Worm (Caenorhabditis elegans) whole organism, midembryonic: ENCODE data around the gene T09A12.1.

ENCODE experiments used
- T22C8.4 ChIP-seq: fragments of 200-800 bp; sonication (Bioruptor generic); IDR thresholded peaks from 2 replicates; pipeline ENCODE4 v1.3.6; 2022; ENCODE audit warnings: missing genetic modification characterization, missing compliant biosample characterization
- cog-1 ChIP-seq: sonication (generic microtip); optimal IDR thresholded peaks from 2 replicates; lab custom pipeline; 2016; ENCODE audit warnings: missing genetic modification characterization, missing compliant biosample characterization
- flt-1 ChIP-seq: fragments of 200-800 bp; sonication (Bioruptor generic); IDR thresholded peaks from 2 replicates; pipeline ENCODE4 v1.3.6; 2022; ENCODE audit warnings: missing genetic modification characterization, missing compliant biosample characterization
- klf-2 ChIP-seq: fragments of 200-800 bp; sonication (Bioruptor generic); conservative IDR thresholded peaks from 2 replicates; pipeline ENCODE4 v1.3.6; 2022; ENCODE audit warnings: missing genetic modification reagents, missing genetic modification characterization, missing compliant biosample characterization
- med-1 ChIP-seq: sonication (generic microtip); optimal IDR thresholded peaks from 2 replicates; lab custom pipeline; 2017; ENCODE audit warnings: missing genetic modification characterization, mild to moderate bottlenecking, missing compliant biosample characterization, antibody characterized with exemption, missing genetic modification reagents; ENCODE audit not compliant: insufficient read depth
- ref-1 ChIP-seq: fragments of 200-800 bp; sonication (Bioruptor generic); conservative IDR thresholded peaks from 2 replicates; pipeline ENCODE4 v1.3.6; 2022; ENCODE audit warnings: missing genetic modification reagents, missing genetic modification characterization, missing compliant biosample characterization
- tab-1 ChIP-seq: fragments of 200-800 bp; sonication (Bioruptor generic); IDR thresholded peaks from 2 replicates; pipeline ENCODE4 v1.3.6; 2022; ENCODE audit warnings: missing genetic modification characterization, missing compliant biosample characterization
- ztf-23 ChIP-seq: fragments of 200-800 bp; sonication (Bioruptor generic); IDR thresholded peaks from 2 replicates; pipeline ENCODE4 v1.3.6; 2022; ENCODE audit warnings: missing genetic modification reagents, missing genetic modification characterization, missing compliant biosample characterization
- ztf-29 ChIP-seq: fragments of 200-800 bp; sonication (Bioruptor generic); IDR thresholded peaks from 2 replicates; pipeline ENCODE4 v1.3.6; 2022; ENCODE audit warnings: missing genetic modification reagents, missing genetic modification characterization, missing compliant biosample characterization

Gene T09A12.1

ce11 chrIV:8254193-8254592 lies 10.0 kb downstream of the T09A12.1 start:
- no peak for TF ChIP-seq tab-1 (GFP tag; lab: Robert Waterston, UW)
- no peak for TF ChIP-seq med-1 (GFP tag; lab: Kevin White, UChicago)
- no peak for TF ChIP-seq cog-1
- TF ChIP-seq klf-2 = no peak
- no peak for TF ChIP-seq T22C8.4 (GFP tag; lab: Robert Waterston, UW)
- no peak for TF ChIP-seq ztf-29
- no peak for TF ChIP-seq flt-1

ce11 chrIV:8255221-8255620 lies 11.0 kb downstream of the T09A12.1 start:
- no peak for TF ChIP-seq ztf-23

ce11 chrIV:8259904-8260303 lies 15.7 kb downstream of the T09A12.1 start, which contains the start of gene K07H8.7:
Gene K07H8.7, minus strand, starts transcription at chrIV:8260004.
- TF ChIP-seq tab-1 (GFP tag; lab: Robert Waterston, UW) = no peak
- TF ChIP-seq ref-1 (GFP tag; lab: Robert Waterston, UW) = no peak
- no peak for TF ChIP-seq cog-1
- no peak for TF ChIP-seq T22C8.4 (GFP tag; lab: Robert Waterston, UW)
- no peak for TF ChIP-seq ztf-29
- no peak for TF ChIP-seq med-1 (GFP tag; lab: Kevin White, UChicago)
- TF ChIP-seq flt-1 = no peak
- no peak for TF ChIP-seq klf-2
- no peak for TF ChIP-seq ztf-23

- TF ChIP-seq ztf-29 (no peak), ztf-23 (no peak), ref-1 (GFP tag; lab: Robert Waterston, UW) (no peak), flt-1 (no peak), tab-1 (GFP tag; lab: Robert Waterston, UW) (no peak), med-1 (GFP tag; lab: Kevin White, UChicago) (no peak), cog-1 (no peak), klf-2 (no peak), T22C8.4 (GFP tag; lab: Robert Waterston, UW) (no peak)
Measured at ce11 chrIV:8260848-8261638, 16.8 kb downstream of the T09A12.1 start, which contains the start of gene vit-6. Gene vit-6, plus strand, starts transcription at chrIV:8261157.

ce11 chrIV:8262671-8263070 lies 18.5 kb downstream of the T09A12.1 start:
- TF ChIP-seq ztf-23 = no peak
- no peak for TF ChIP-seq cog-1
- no peak for TF ChIP-seq ztf-29
- no peak for TF ChIP-seq med-1 (GFP tag; lab: Kevin White, UChicago)
- TF ChIP-seq T22C8.4 (GFP tag; lab: Robert Waterston, UW) = no peak
- no peak for TF ChIP-seq ref-1 (GFP tag; lab: Robert Waterston, UW)
- TF ChIP-seq flt-1 = no peak
- no peak for TF ChIP-seq klf-2
- TF ChIP-seq tab-1 (GFP tag; lab: Robert Waterston, UW) = no peak

ce11 chrIV:8266024-8266949 lies 22.1 kb downstream of the T09A12.1 start:
- TF ChIP-seq tab-1 (GFP tag; lab: Robert Waterston, UW) = no peak
- TF ChIP-seq ztf-29 = no peak
- no peak for TF ChIP-seq klf-2

- TF ChIP-seq tab-1 (GFP tag; lab: Robert Waterston, UW) = no peak
- no peak for TF ChIP-seq ztf-29
- TF ChIP-seq flt-1 = no peak
- TF ChIP-seq ref-1 (GFP tag; lab: Robert Waterston, UW) = no peak
- no peak for TF ChIP-seq T22C8.4 (GFP tag; lab: Robert Waterston, UW)
- TF ChIP-seq med-1 (GFP tag; lab: Kevin White, UChicago) = no peak
- TF ChIP-seq klf-2 = no peak
- TF ChIP-seq cog-1 = no peak
- no peak for TF ChIP-seq ztf-23
Measured at ce11 chrIV:8268024-8268423, 23.8 kb downstream of the T09A12.1 start, which contains the start of the genes K07H8.5 and K07H8.8. Gene K07H8.5, plus strand, starts transcription at chrIV:8268324. Gene K07H8.8, minus strand, starts transcription at chrIV:8268412.

ce11 chrIV:8273334-8273733 lies 29.1 kb downstream of the T09A12.1 start:
- TF ChIP-seq ztf-29 (no peak), T22C8.4 (GFP tag; lab: Robert Waterston, UW) (no peak), med-1 (GFP tag; lab: Kevin White, UChicago) (no peak), flt-1 (no peak), ref-1 (GFP tag; lab: Robert Waterston, UW) (no peak)

ce11 chrIV:8275232-8275631 lies 31.0 kb downstream of the T09A12.1 start, which contains the start of gene K07H8.11:
Gene K07H8.11, minus strand, starts transcription at chrIV:8275332.
- no peak for TF ChIP-seq ztf-23
- no peak for TF ChIP-seq klf-2
- no peak for TF ChIP-seq flt-1
- TF ChIP-seq tab-1 (GFP tag; lab: Robert Waterston, UW) = no peak
- no peak for TF ChIP-seq ztf-29
- TF ChIP-seq T22C8.4 (GFP tag; lab: Robert Waterston, UW) = no peak
- no peak for TF ChIP-seq med-1 (GFP tag; lab: Kevin White, UChicago)
- TF ChIP-seq ref-1 (GFP tag; lab: Robert Waterston, UW) = no peak
- no peak for TF ChIP-seq cog-1

- no peak for TF ChIP-seq ztf-23
- TF ChIP-seq T22C8.4 (GFP tag; lab: Robert Waterston, UW) = no peak
- no peak for TF ChIP-seq ref-1 (GFP tag; lab: Robert Waterston, UW)
- TF ChIP-seq tab-1 (GFP tag; lab: Robert Waterston, UW) = no peak
- TF ChIP-seq ztf-29 = no peak
- TF ChIP-seq klf-2 = no peak
- no peak for TF ChIP-seq cog-1
- TF ChIP-seq med-1 (GFP tag; lab: Kevin White, UChicago) = no peak
- TF ChIP-seq flt-1 = no peak
Measured at ce11 chrIV:8276609-8277008, 32.4 kb downstream of the T09A12.1 start, which contains the start of gene K07H8.12. Gene K07H8.12, minus strand, starts transcription at chrIV:8276709.
